Fruit fly (Drosophila melanogaster): ENCODE results near the gene Ent1.

DNA sequence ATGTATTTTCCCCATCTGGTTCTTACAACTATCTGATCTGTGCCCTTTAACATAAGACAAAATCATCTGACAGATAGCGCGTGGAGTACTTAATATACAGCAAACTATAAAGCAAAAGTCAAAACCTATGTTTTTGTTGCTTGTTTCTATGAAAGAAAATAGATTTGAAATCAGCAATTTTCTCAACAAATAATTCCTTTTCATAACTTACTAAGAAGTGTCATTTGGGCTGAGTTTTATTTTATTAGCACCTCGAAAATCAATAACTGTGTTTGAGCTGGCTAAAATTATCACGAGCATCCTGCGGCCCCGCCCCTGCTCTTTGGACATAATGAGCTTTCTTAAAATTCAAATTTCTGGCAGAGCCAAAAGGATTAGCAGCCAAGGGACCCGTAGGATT, 25.4 kb downstream of the Ent1 start, which contains the start of gene CG31921:
- no peak for TF ChIP-seq da (GFP tag; optimal IDR thresholded peaks at IDR 0.05)
- no peak for TF ChIP-seq chm (GFP tag; IDR thresholded peaks at IDR 0.05)
- TF ChIP-seq CG7372 (GFP tag; IDR thresholded peaks at IDR 0.05) = no peak
- TF ChIP-seq chif (GFP tag; optimal IDR thresholded peaks at IDR 0.05) = no peak
- no peak for TF ChIP-seq CG4730 (GFP tag; IDR thresholded peaks at IDR 0.05)
- TF ChIP-seq CG7928 (GFP tag; optimal IDR thresholded peaks at IDR 0.05) = no peak

Data from whole organism, embryonic.